Worm (Caenorhabditis elegans) whole organism, L4/young adult: Measurements from ENCODE around the gene ZK930.2.

ENCODE experiments used
- W03F9.2 ChIP-seq: fragments of 150-350 bp; optimal IDR thresholded peaks from 2 replicates; lab custom pipeline; 2014; ENCODE audit warnings: missing biosample characterization, missing genetic modification characterization
- dao-5 ChIP-seq: sonication (generic microtip); optimal IDR thresholded peaks from 2 replicates; lab custom pipeline; 2016; ENCODE audit warnings: missing genotype, missing genetic modification characterization, moderate library complexity, missing compliant biosample characterization
- him-1 ChIP-seq: sonication (generic microtip); optimal IDR thresholded peaks from 2 replicates; lab custom pipeline; 2016; ENCODE audit warnings: missing genotype, missing genetic modification reagents, missing genetic modification characterization, missing compliant biosample characterization

The ZK930.2 gene

DNA sequence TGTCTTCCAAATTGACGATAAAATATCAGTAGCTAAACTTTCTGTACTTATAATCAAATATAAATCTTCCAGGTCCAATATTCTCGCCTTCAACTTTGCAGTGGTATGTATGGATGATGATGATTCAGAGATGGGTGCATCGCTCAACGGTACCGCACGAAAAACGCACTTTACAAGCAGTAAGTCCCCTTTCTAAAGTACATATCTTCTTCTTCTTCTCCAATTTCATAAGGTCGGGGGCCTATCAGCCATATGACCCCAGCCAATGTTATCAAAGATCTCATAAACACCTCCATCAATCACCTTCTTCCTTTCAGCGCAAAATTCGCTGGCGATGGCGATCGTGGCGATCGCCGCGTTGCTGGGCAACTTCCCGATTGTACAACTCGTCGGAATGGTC is 49.8 kb downstream of the ZK930.2 start:
- TF ChIP-seq dao-5 (no peak), him-1 (tag; lab: Kevin White, UChicago) (no peak), W03F9.2 (tag; lab: Kevin White, UChicago) (no peak)

DNA sequence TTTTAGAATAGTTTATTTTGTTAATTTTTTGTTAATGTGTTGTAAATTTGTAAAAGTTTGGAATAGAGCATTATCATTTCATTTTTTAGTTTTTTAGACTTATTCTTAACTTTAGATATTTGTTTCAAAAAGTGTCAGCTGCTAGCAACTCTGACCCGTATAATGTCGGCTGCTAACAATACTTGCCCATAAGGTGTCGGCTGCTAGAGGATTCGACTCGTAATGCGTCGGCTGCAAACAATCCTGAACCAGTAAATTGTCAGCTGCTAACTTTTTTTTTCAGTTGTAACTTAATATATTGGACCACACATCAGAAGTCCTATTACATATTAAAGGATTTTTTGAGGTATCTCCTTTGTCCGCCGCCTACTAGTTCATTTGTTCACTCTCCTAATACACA is 50.5 kb downstream of the ZK930.2 start:
- TF ChIP-seq him-1 (tag; lab: Kevin White, UChicago) (no peak), dao-5 (no peak), W03F9.2 (tag; lab: Kevin White, UChicago) (no peak)

DNA sequence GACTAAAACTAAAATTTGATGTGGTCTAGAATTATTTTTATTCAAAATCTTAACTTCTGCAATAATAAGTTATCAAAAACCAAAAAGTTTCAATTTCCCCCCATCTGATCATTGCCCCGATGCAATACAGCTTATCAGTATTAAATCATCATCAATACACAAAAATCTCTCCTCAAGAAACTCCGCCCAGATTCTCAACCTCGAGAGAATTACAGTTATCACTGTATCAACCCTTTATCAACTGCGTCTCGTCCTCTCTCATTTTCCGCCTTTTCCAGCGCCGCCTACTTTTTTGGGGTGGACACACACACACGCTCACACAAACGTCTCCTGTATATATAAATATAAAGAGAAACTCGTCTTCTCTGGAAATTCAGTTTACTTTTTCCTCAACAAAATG is 50.9 kb downstream of the ZK930.2 start, which contains the start of gene T27D12.1:
TSS of gene T27D12.1 (plus strand) at position 301 of the 400 bp plus-strand sequence.
- no peak for TF ChIP-seq W03F9.2 (tag; lab: Kevin White, UChicago)
- no peak for TF ChIP-seq dao-5
- TF ChIP-seq him-1 (tag; lab: Kevin White, UChicago) = no peak

DNA sequence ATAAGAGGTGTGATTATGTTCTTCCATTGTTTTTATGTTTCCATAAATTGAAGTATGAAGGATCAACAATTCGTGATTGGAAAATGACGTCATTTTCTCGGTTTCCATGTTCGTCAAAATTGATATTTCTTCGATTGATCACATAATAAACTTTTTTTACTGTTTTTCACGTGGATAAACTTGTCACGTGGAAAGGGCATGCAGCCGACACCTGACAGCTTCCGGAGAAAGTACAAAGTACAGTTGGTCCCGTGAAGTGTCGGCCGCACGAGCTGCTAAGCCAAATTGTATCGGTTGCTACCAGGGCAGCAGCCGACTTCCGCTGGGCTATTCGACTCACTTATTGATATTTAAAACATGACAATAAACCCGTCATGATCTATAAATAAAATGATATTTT is 51.6 kb downstream of the ZK930.2 start:
- TF ChIP-seq him-1 (tag; lab: Kevin White, UChicago) = no peak
- TF ChIP-seq dao-5 = no peak
- no peak for TF ChIP-seq W03F9.2 (tag; lab: Kevin White, UChicago)
